Fruit fly (Drosophila melanogaster) S2 (cell line): ENCODE measurements around the gene PH4alphaMP.

Experiments used
- CG8478 ChIP-seq: fragments of >200 bp; optimal IDR thresholded peaks from 2 replicates; lab custom pipeline; 2018
- CTCF ChIP-seq, 2 experiments: fragments of >200 bp; optimal IDR thresholded peaks; 2 replicates each; lab custom pipeline; 2018

- no peak for TF ChIP-seq CG8478
- no peak for TF ChIP-seq CTCF (optimal IDR thresholded peaks at IDR 0.05; lab: Kevin White, UChicago)
These were observed 38.5 kb upstream of the PH4alphaMP start for dm6 chr3R:30534444-30534843.
